Fruit fly (Drosophila melanogaster) whole organism, embryonic: Measurements from ENCODE around the gene Lst8.

Experiments used
- BEAF-32 ChIP-seq: fragments of 200-800 bp; sonication (Bioruptor generic); optimal IDR thresholded peaks from 3 replicates; lab custom pipeline; 2017; ENCODE audit warnings: missing biosample characterization, missing genetic modification characterization, mild to moderate bottlenecking, moderate library complexity, missing genetic modification reagents
- CG10462 ChIP-seq: fragments of 200-800 bp; sonication (Bioruptor generic); optimal IDR thresholded peaks from 2 replicates; lab custom pipeline; 2016; ENCODE audit warnings: missing biosample characterization, missing genetic modification characterization
- CG13775 ChIP-seq: fragments of 200-800 bp; sonication (Bioruptor generic); optimal IDR thresholded peaks from 3 replicates; lab custom pipeline; 2017; ENCODE audit warnings: missing biosample characterization, mild to moderate bottlenecking, missing genetic modification characterization
- CG1529 ChIP-seq: fragments of 200-800 bp; sonication (Bioruptor generic); optimal IDR thresholded peaks from 3 replicates; lab custom pipeline; 2018; ENCODE audit warnings: missing biosample characterization, missing genetic modification characterization
- CG17829 ChIP-seq: fragments of 200-800 bp; optimal IDR thresholded peaks from 2 replicates; lab custom pipeline; 2019; ENCODE audit warnings: missing biosample characterization, mild to moderate bottlenecking, missing genetic modification characterization, moderate library complexity
- CG18599 ChIP-seq: fragments of 200-800 bp; sonication (Bioruptor generic); optimal IDR thresholded peaks from 3 replicates; lab custom pipeline; 2017; ENCODE audit warnings: missing biosample characterization, missing genetic modification characterization, mild to moderate bottlenecking, moderate library complexity, missing genetic modification reagents
- CG2678 ChIP-seq: fragments of 200-800 bp; sonication (Bioruptor generic); optimal IDR thresholded peaks from 3 replicates; lab custom pipeline; 2019; ENCODE audit warnings: missing biosample characterization, mild to moderate bottlenecking, missing genetic modification characterization, moderate library complexity
- CG34224 ChIP-seq: fragments of 200-800 bp; sonication (Bioruptor generic); IDR thresholded peaks from 3 replicates; pipeline ENCODE4 v1.3.6; 2022; ENCODE audit warnings: missing biosample characterization, missing genetic modification characterization; ENCODE audit not compliant: partially characterized antibody
- CG4424 ChIP-seq: fragments of 200-800 bp; sonication (Bioruptor generic); optimal IDR thresholded peaks from 3 replicates; lab custom pipeline; 2016; ENCODE audit warnings: missing biosample characterization, missing genetic modification characterization
- CG5953 ChIP-seq: fragments of 200-800 bp; sonication (Bioruptor generic); IDR thresholded peaks from 2 replicates; pipeline ENCODE4 v1.3.6; 2022; ENCODE audit warnings: missing biosample characterization, missing genetic modification characterization
- CG6654 ChIP-seq: fragments of 200-800 bp; sonication (Bioruptor generic); optimal IDR thresholded peaks from 2 replicates; lab custom pipeline; 2017; ENCODE audit warnings: missing biosample characterization, mild to moderate bottlenecking, missing genetic modification characterization
- CG6683 ChIP-seq: fragments of 200-800 bp; sonication (Bioruptor generic); optimal IDR thresholded peaks from 2 replicates; lab custom pipeline; 2017; ENCODE audit warnings: missing biosample characterization, mild to moderate bottlenecking, missing genetic modification characterization, missing genetic modification reagents
- CG7786 ChIP-seq: fragments of 200-800 bp; sonication (Bioruptor generic); optimal IDR thresholded peaks from 2 replicates; lab custom pipeline; 2016; ENCODE audit warnings: missing biosample characterization, missing genetic modification characterization
- CG7987 ChIP-seq: fragments of 200-800 bp; sonication (Bioruptor generic); optimal IDR thresholded peaks from 2 replicates; lab custom pipeline; 2018; ENCODE audit warnings: missing biosample characterization, mild to moderate bottlenecking, missing genetic modification characterization, moderate library complexity
- CG8944 ChIP-seq: fragments of 200-800 bp; sonication (Bioruptor generic); optimal IDR thresholded peaks from 3 replicates; lab custom pipeline; 2016; ENCODE audit warnings: missing biosample characterization, missing genetic modification characterization
- Camta ChIP-seq: fragments of 200-800 bp; sonication (Bioruptor generic); optimal IDR thresholded peaks from 2 replicates; lab custom pipeline; 2016; ENCODE audit warnings: missing biosample characterization, missing genetic modification characterization
- CkIIα-i1 ChIP-seq: fragments of 200-800 bp; sonication (Bioruptor generic); IDR thresholded peaks from 2 replicates; pipeline ENCODE4 v1.3.6; 2022; ENCODE audit warnings: missing biosample characterization, missing genetic modification characterization
- Dip3 ChIP-seq: fragments of 200-800 bp; sonication (Bioruptor generic); optimal IDR thresholded peaks from 3 replicates; lab custom pipeline; 2016; ENCODE audit warnings: missing biosample characterization, missing genetic modification characterization
- Dll ChIP-seq: fragments of 200-800 bp; sonication (Bioruptor generic); IDR thresholded peaks from 4 replicates; pipeline ENCODE4 v1.3.6; 2022; ENCODE audit warnings: missing biosample characterization, missing genetic modification characterization; ENCODE audit not compliant: partially characterized antibody
- GATAe ChIP-seq: fragments of 200-800 bp; sonication (Bioruptor generic); conservative IDR thresholded peaks from 2 replicates; pipeline ENCODE4 v1.3.6; 2022; ENCODE audit warnings: missing biosample characterization, missing genetic modification characterization
- Gug ChIP-seq: fragments of 200-800 bp; sonication (Bioruptor generic); IDR thresholded peaks from 4 replicates; pipeline ENCODE4 v1.3.6; 2022; ENCODE audit warnings: missing biosample characterization, missing genetic modification characterization
- HLH3B ChIP-seq: fragments of 200-800 bp; sonication (Bioruptor generic); IDR thresholded peaks from 2 replicates; pipeline ENCODE4 v1.3.6; 2022; ENCODE audit warnings: missing biosample characterization, missing genetic modification characterization
- HLHmδ ChIP-seq: fragments of 200-800 bp; sonication (Bioruptor generic); optimal IDR thresholded peaks from 2 replicates; lab custom pipeline; 2018; ENCODE audit warnings: missing biosample characterization, mild to moderate bottlenecking, missing genetic modification characterization, moderate library complexity
- Lim3 ChIP-seq: fragments of 200-800 bp; sonication (Bioruptor generic); IDR thresholded peaks from 2 replicates; pipeline ENCODE4 v1.3.6; 2022; ENCODE audit warnings: missing biosample characterization, missing genetic modification characterization
- MESR4 ChIP-seq: fragments of 200-800 bp; sonication (Bioruptor generic); optimal IDR thresholded peaks from 2 replicates; lab custom pipeline; 2018; ENCODE audit warnings: missing biosample characterization, mild to moderate bottlenecking, missing genetic modification characterization, moderate library complexity
- Mrtf ChIP-seq: fragments of 200-800 bp; sonication (Bioruptor generic); IDR thresholded peaks from 3 replicates; pipeline ENCODE4 v1.3.6; 2022; ENCODE audit warnings: missing biosample characterization, missing genetic modification characterization
- Myb ChIP-seq: fragments of 200-800 bp; sonication (Bioruptor generic); optimal IDR thresholded peaks from 2 replicates; lab custom pipeline; 2016; ENCODE audit warnings: missing biosample characterization, missing genetic modification characterization
- NC2α ChIP-seq: fragments of 200-800 bp; sonication (Bioruptor generic); optimal IDR thresholded peaks from 2 replicates; lab custom pipeline; 2016; ENCODE audit warnings: missing biosample characterization, missing genetic modification characterization
- Nf-YA ChIP-seq: fragments of 200-800 bp; sonication (Bioruptor generic); IDR thresholded peaks from 2 replicates; pipeline ENCODE4 v1.3.6; 2022; ENCODE audit warnings: missing biosample characterization, missing genetic modification characterization
- Rfx ChIP-seq: fragments of 200-800 bp; sonication (Bioruptor generic); IDR thresholded peaks from 2 replicates; pipeline ENCODE4 v1.3.6; 2022; ENCODE audit warnings: missing biosample characterization, missing genetic modification characterization
- Side ChIP-seq: fragments of 200-800 bp; sonication (Bioruptor generic); optimal IDR thresholded peaks from 2 replicates; lab custom pipeline; 2016; ENCODE audit warnings: missing biosample characterization, missing genetic modification characterization
- Trl ChIP-seq, 3 experiments: fragments of >200 bp in 2 of 3; fragments of 200-800 bp in 1 of 3; sonication (Bioruptor generic) in 1 of 3; optimal IDR thresholded peaks; 2 replicates in 1 of 3; 3 replicates in 2 of 3; lab custom pipeline; 2016 to 2017; ENCODE audit warnings: missing biosample characterization in 1 of 3, missing genetic modification characterization in 1 of 3
- abd-A ChIP-seq: fragments of 200-800 bp; sonication (Bioruptor generic); optimal IDR thresholded peaks from 3 replicates; lab custom pipeline; 2019; ENCODE audit warnings: missing biosample characterization, mild to moderate bottlenecking, missing genetic modification characterization, moderate library complexity
- br ChIP-seq: fragments of >200 bp; optimal IDR thresholded peaks from 2 replicates; lab custom pipeline; 2017
- cg ChIP-seq: fragments of 200-800 bp; sonication (Bioruptor generic); optimal IDR thresholded peaks from 3 replicates; lab custom pipeline; 2019; ENCODE audit warnings: missing biosample characterization, mild to moderate bottlenecking, missing genetic modification characterization, moderate library complexity
- chif ChIP-seq, 2 experiments: fragments of 200-800 bp; sonication (Bioruptor generic); optimal IDR thresholded peaks; 3 replicates each; lab custom pipeline; 2016; ENCODE audit warnings: missing biosample characterization in 2 of 2, missing genetic modification characterization in 2 of 2
- danr ChIP-seq: fragments of 200-800 bp; sonication (Bioruptor generic); IDR thresholded peaks from 2 replicates; pipeline ENCODE4 v1.3.6; 2022; ENCODE audit warnings: missing biosample characterization, missing genetic modification characterization
- dati ChIP-seq: fragments of 200-800 bp; sonication (Bioruptor generic); IDR thresholded peaks from 2 replicates; pipeline ENCODE4 v1.3.6; 2022; ENCODE audit warnings: missing biosample characterization, missing genetic modification characterization
- dysf ChIP-seq: fragments of 200-800 bp; sonication (Bioruptor generic); IDR thresholded peaks from 3 replicates; pipeline ENCODE4 v1.3.6; 2022; ENCODE audit warnings: missing biosample characterization, missing genetic modification characterization
- fd3F ChIP-seq: fragments of 200-800 bp; sonication (Bioruptor generic); optimal IDR thresholded peaks from 2 replicates; lab custom pipeline; 2018; ENCODE audit warnings: missing biosample characterization, mild to moderate bottlenecking, missing genetic modification characterization, moderate library complexity
- gsb ChIP-seq: fragments of 200-800 bp; sonication (Bioruptor generic); IDR thresholded peaks from 2 replicates; pipeline ENCODE4 v1.3.6; 2022; ENCODE audit warnings: missing biosample characterization, missing genetic modification characterization
- gsb-n ChIP-seq: fragments of 200-800 bp; sonication (Bioruptor generic); optimal IDR thresholded peaks from 3 replicates; lab custom pipeline; 2018; ENCODE audit warnings: missing biosample characterization, mild to moderate bottlenecking, missing genetic modification characterization
- hkb ChIP-seq, 2 experiments: fragments of 200-800 bp in 1 of 2; fragments of >200 bp in 1 of 2; sonication (Bioruptor generic) in 1 of 2; IDR thresholded peaks in 1 of 2; optimal IDR thresholded peaks in 1 of 2; 2 replicates each; pipeline versions ENCODE4 v1.3.6 to Lab custom; 2017 to 2022; ENCODE audit warnings: missing biosample characterization in 1 of 2, missing genetic modification characterization in 1 of 2
- pb ChIP-seq: fragments of 200-800 bp; sonication (Bioruptor generic); optimal IDR thresholded peaks from 3 replicates; lab custom pipeline; 2016; ENCODE audit warnings: missing biosample characterization, missing genetic modification characterization
- prd ChIP-seq, 3 experiments: fragments of >200 bp in 2 of 3; fragments of 200-800 bp in 1 of 3; sonication (Bioruptor generic) in 1 of 3; optimal IDR thresholded peaks in 2 of 3; IDR thresholded peaks in 1 of 3; 2 replicates in 2 of 3; 3 replicates in 1 of 3; pipeline versions ENCODE4 v1.3.6 to Lab custom; 2017 to 2022; ENCODE audit warnings: missing biosample characterization in 1 of 3, missing genetic modification characterization in 1 of 3
- scrt ChIP-seq: fragments of 200-800 bp; sonication (Bioruptor generic); optimal IDR thresholded peaks from 2 replicates; lab custom pipeline; 2018; ENCODE audit warnings: missing biosample characterization, mild to moderate bottlenecking, missing genetic modification characterization, moderate library complexity
- sens ChIP-seq: fragments of 200-800 bp; sonication (Bioruptor generic); peaks from one replicate; lab custom pipeline; 2016; ENCODE audit warnings: missing biosample characterization, missing genetic modification characterization
- seq ChIP-seq: fragments of 200-800 bp; sonication (Bioruptor generic); IDR thresholded peaks from 2 replicates; pipeline ENCODE4 v1.3.6; 2022; ENCODE audit warnings: missing biosample characterization, missing genetic modification characterization
- so ChIP-seq: fragments of 200-800 bp; sonication (Bioruptor generic); IDR thresholded peaks from 3 replicates; pipeline ENCODE4 v1.3.6; 2022; ENCODE audit warnings: missing biosample characterization, missing genetic modification characterization
- wdn ChIP-seq: fragments of 200-800 bp; sonication (Bioruptor generic); IDR thresholded peaks from 2 replicates; pipeline ENCODE4 v1.3.6; 2022; ENCODE audit warnings: missing biosample characterization, missing genetic modification characterization

The Lst8 gene

DNA sequence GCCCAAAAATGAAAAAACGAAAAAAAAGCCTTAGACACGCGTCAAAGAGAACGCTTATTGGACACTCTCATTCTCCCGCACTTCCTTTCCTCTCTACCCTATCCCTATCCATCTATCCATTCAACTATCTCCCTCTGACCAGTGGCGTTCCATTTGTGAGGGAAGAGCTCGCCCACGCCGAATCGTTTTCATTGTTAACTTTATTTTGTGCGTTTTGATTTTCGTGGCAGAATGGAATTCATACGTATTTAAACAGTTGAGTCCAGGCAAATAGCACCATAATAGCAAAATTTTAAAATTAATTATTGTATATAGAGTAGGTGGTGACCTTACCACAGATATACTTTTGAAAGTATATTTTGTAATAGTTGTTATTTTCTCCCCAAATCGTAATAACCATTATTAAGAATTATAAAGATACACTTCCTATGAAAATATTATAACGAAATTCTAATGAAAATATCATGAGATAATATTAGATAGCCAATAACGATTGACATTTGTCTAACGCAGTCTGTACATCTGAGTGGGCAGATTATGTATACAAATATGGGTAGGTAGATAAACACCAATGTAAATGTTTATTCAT lies 35.5 kb upstream of the Lst8 start (continued):
- TF ChIP-seq CG8944 (GFP tag; lab: Kevin White, UChicago) (no peak), CG5953 (GFP tag; lab: Robert Waterston, UW) (no peak; the same call in 1 of the 2 replicates), CG13775 (peak; percentile 51), GATAe (GFP tag; lab: Robert Waterston, UW) (no peak), MESR4 (GFP tag; lab: Kevin White, UChicago) (no peak), gsb-n (no peak), HLHmδ (no peak), dysf (GFP tag; lab: Robert Waterston, UW) (peak; percentile 80; the same call in 2 of the 3 replicates), HLH3B (GFP tag; lab: Robert Waterston, UW) (peak; percentile 63), Myb (no peak), Nf-YA (peak; percentile 63), NC2α (GFP tag; lab: Kevin White, UChicago) (no peak), CG6683 (GFP tag; lab: Kevin White, UChicago) (peak; percentile 62), Dip3 (GFP tag; lab: Kevin White, UChicago) (peak; percentile 6), br (lab: Kevin White, UChicago) (no peak), so (GFP tag; lab: Robert Waterston, UW) (peak; percentile 61; the same call in 2 of the 3 replicates), Lim3 (GFP tag; lab: Robert Waterston, UW) (no peak), CG10462 (GFP tag; lab: Kevin White, UChicago) (no peak), CG7786 (GFP tag; lab: Kevin White, UChicago) (peak; percentile 17), CkIIα-i1 (GFP tag; lab: Robert Waterston, UW) (no peak), wdn (GFP tag; lab: Robert Waterston, UW) (peak; percentile 64; the same call in 1 of the 2 replicates), fd3F (GFP tag; lab: Kevin White, UChicago) (peak; percentile 83), BEAF-32 (GFP tag; lab: Kevin White, UChicago) (no peak), CG7987 (GFP tag; lab: Kevin White, UChicago) (no peak), Gug (GFP tag; lab: Robert Waterston, UW) (no peak), Camta (GFP tag; lab: Kevin White, UChicago) (no peak), prd (optimal IDR thresholded peaks at IDR 0.05; lab: Kevin White, UChicago) (no peak), prd (GFP tag; IDR thresholded peaks at IDR 0.05; lab: Robert Waterston, UW) (peak; percentile 52; the same call in 2 of the 3 replicates), danr (GFP tag; lab: Robert Waterston, UW) (no peak), cg (GFP tag; lab: Kevin White, UChicago) (no peak), CG1529 (GFP tag; lab: Kevin White, UChicago) (no peak), CG34224 (GFP tag; lab: Robert Waterston, UW) (no peak), Mrtf (GFP tag; lab: Robert Waterston, UW) (no peak), abd-A (tag; lab: Kevin White, UChicago) (peak; percentile 2), Trl (optimal IDR thresholded peaks at IDR 0.05; lab: Kevin White, UChicago) (peak; percentile 45 to 61), Trl (GFP tag; optimal IDR thresholded peaks at IDR 0.05; lab: Kevin White, UChicago) (no peak), CG18599 (peak; percentile 87), hkb (optimal IDR thresholded peaks at IDR 0.05; lab: Kevin White, UChicago) (no peak), hkb (GFP tag; IDR thresholded peaks at IDR 0.05; lab: Robert Waterston, UW) (peak; percentile 73), pb (GFP tag; lab: Kevin White, UChicago) (no peak), gsb (no peak; the same call in 1 of the 2 replicates), CG17829 (tag; lab: Kevin White, UChicago) (peak; percentile 55), dati (GFP tag; lab: Robert Waterston, UW) (no peak), CG6654 (peak; percentile 24), chif (GFP tag; optimal IDR thresholded peaks at IDR 0.05; lab: Kevin White, UChicago) (no peak), Rfx (GFP tag; lab: Robert Waterston, UW) (peak; percentile 79), CG4424 (GFP tag; lab: Kevin White, UChicago) (no peak), CG2678 (peak; percentile 92), scrt (GFP tag; lab: Kevin White, UChicago) (peak; percentile 65), Dll (GFP tag; lab: Robert Waterston, UW) (no peak), seq (GFP tag; lab: Robert Waterston, UW) (peak; percentile 63), Side (GFP tag; lab: Kevin White, UChicago) (no peak), sens (GFP tag; lab: Kevin White, UChicago) (peak; percentile 54)
